Worm (Caenorhabditis elegans): ENCODE data around the gene cogc-8.

ce11 chrIV:194442-194841 lies 45.8 kb upstream of the cogc-8 start, which contains the start of gene csn-3:
- TF ChIP-seq cog-1 (tag; optimal IDR thresholded peaks at IDR 0.05) (no peak), flt-1 (GFP tag; IDR thresholded peaks at IDR 0.05) (no peak), klf-2 (GFP tag; conservative IDR thresholded peaks at IDR 0.05) (no peak), tab-1 (GFP tag; IDR thresholded peaks at IDR 0.05) (no peak), med-1 (GFP tag; optimal IDR thresholded peaks at IDR 0.05; ENCODE audit: insufficient read depth) (no peak), ref-1 (GFP tag; conservative IDR thresholded peaks at IDR 0.05) (no peak), ztf-23 (GFP tag; IDR thresholded peaks at IDR 0.05) (no peak), T22C8.4 (GFP tag; IDR thresholded peaks at IDR 0.05) (no peak), ztf-29 (GFP tag; IDR thresholded peaks at IDR 0.05) (no peak)

Data from whole organism, midembryonic.